Worm (Caenorhabditis elegans): Measurements from ENCODE around the gene sdz-11.
A peak's percentile ranks its signal among the peaks of the same experiment; 100 is the strongest.

The sdz-11 gene

ce11 chrII:3782309-3783000, 30.4 kb upstream of the sdz-11 start, which contains the start of gene T24E12.2:
TSS of gene T24E12.2 (plus strand) at chrII:3782950.
- TF ChIP-seq zag-1 (tag; optimal IDR thresholded peaks at IDR 0.05) (no peak), ceh-88 (GFP tag; IDR thresholded peaks at IDR 0.05) (no peak), unc-86 (tag; optimal IDR thresholded peaks at IDR 0.05) (no peak), pag-3 (tag; optimal IDR thresholded peaks at IDR 0.05; ENCODE audit: borderline replicate concordance, insufficient read depth) (no peak), lin-35 (GFP tag; optimal IDR thresholded peaks at IDR 0.05) (no peak), vab-15 (tag; optimal IDR thresholded peaks at IDR 0.05) (no peak), nhr-19 (GFP tag; conservative IDR thresholded peaks at IDR 0.05) (no peak), fkh-10 (GFP tag; optimal IDR thresholded peaks at IDR 0.05) (no peak), sup-37 (GFP tag; optimal IDR thresholded peaks at IDR 0.05) (no peak), grh-1 (GFP tag; IDR thresholded peaks at IDR 0.05) (no peak)

- TF ChIP-seq alr-1 (tag; optimal IDR thresholded peaks at IDR 0.05; ENCODE audit: borderline replicate concordance) = no peak
- TF ChIP-seq efl-1 (optimal IDR thresholded peaks at IDR 0.05) = no peak
- TF ChIP-seq efl-1 (GFP tag; optimal IDR thresholded peaks at IDR 0.05 in 1 of 2) = peak in 1 of 2 experiments; percentile 67
- no peak for TF ChIP-seq mef-2 (tag; optimal IDR thresholded peaks at IDR 0.05)
- TF ChIP-seq ceh-82 (tag; optimal IDR thresholded peaks at IDR 0.05) = no peak
- no peak for TF ChIP-seq skn-1 (tag; optimal IDR thresholded peaks at IDR 0.05)
- no peak for TF ChIP-seq nhr-85 (tag)
Measured at ce11 chrII:3781238-3781637, 29.2 kb upstream of the sdz-11 start.

ce11 chrII:3779463-3779862, 27.4 kb upstream of the sdz-11 start, which contains the start of gene T24E12.11:
TSS of gene T24E12.11 (minus strand) at chrII:3779563.
- no peak for TF ChIP-seq alr-1 (tag; optimal IDR thresholded peaks at IDR 0.05; ENCODE audit: borderline replicate concordance)
- no peak for TF ChIP-seq tlp-1 (tag; optimal IDR thresholded peaks at IDR 0.05)
- no peak for TF ChIP-seq nhr-237 (tag; optimal IDR thresholded peaks at IDR 0.05)
- TF ChIP-seq grh-1 (GFP tag; IDR thresholded peaks at IDR 0.05) = no peak
- TF ChIP-seq nhr-77 (tag; optimal IDR thresholded peaks at IDR 0.05) = no peak

ce11 chrII:3777802-3778201, 25.7 kb upstream of the sdz-11 start:
- TF ChIP-seq fkh-8 (tag; optimal IDR thresholded peaks at IDR 0.05) = peak; percentile 51
- TF ChIP-seq nhr-71 (tag; optimal IDR thresholded peaks at IDR 0.05) = peak; percentile 35
- peak; percentile 1 for TF ChIP-seq nhr-47 (tag; optimal IDR thresholded peaks at IDR 0.05)
- TF ChIP-seq dsc-1 (tag; optimal IDR thresholded peaks at IDR 0.05) = no peak
- TF ChIP-seq ceh-8 (GFP tag; optimal IDR thresholded peaks at IDR 0.05) = peak; percentile 79
- TF ChIP-seq C04F5.9 (tag; optimal IDR thresholded peaks at IDR 0.05) = no peak
- no peak for TF ChIP-seq efl-3 (GFP tag; optimal IDR thresholded peaks at IDR 0.05)
- no peak for TF ChIP-seq nhr-85 (tag)
- TF ChIP-seq fkh-10 (GFP tag; optimal IDR thresholded peaks at IDR 0.05) = peak; percentile 36

- TF ChIP-seq swsn-7 (tag; optimal IDR thresholded peaks at IDR 0.05) = no peak
Measured at ce11 chrII:3775719-3776118, 23.6 kb upstream of the sdz-11 start, which contains the start of gene T24E12.3. TSS of gene T24E12.3 (plus strand) at chrII:3776019.

- no peak for TF ChIP-seq efl-1 (optimal IDR thresholded peaks at IDR 0.05)
- peak in 1 of 2 experiments; percentile 15 for TF ChIP-seq efl-1 (GFP tag; optimal IDR thresholded peaks at IDR 0.05 in 1 of 2)
- TF ChIP-seq pag-3 (tag; optimal IDR thresholded peaks at IDR 0.05; ENCODE audit: borderline replicate concordance, insufficient read depth) = no peak
Measured at ce11 chrII:3773130-3773529, 21.0 kb upstream of the sdz-11 start, which contains the start of gene T24E12.10. TSS of gene T24E12.10 (minus strand) at chrII:3773230.

ce11 chrII:3771640-3772039, 19.6 kb upstream of the sdz-11 start:
- TF ChIP-seq hlh-4 (tag; optimal IDR thresholded peaks at IDR 0.05) (no peak), ceh-8 (GFP tag; optimal IDR thresholded peaks at IDR 0.05) (no peak), aha-1 (tag; optimal IDR thresholded peaks at IDR 0.05) (no peak), Y116A8C.19 (tag; optimal IDR thresholded peaks at IDR 0.05; ENCODE audit: borderline replicate concordance) (no peak), tlp-1 (tag; optimal IDR thresholded peaks at IDR 0.05) (no peak)
